Fruit fly (Drosophila melanogaster) whole organism, wandering third instar larva: ENCODE measurements around the gene CG8852.

Source experiments
- Abd-B ChIP-seq: fragments of >200 bp; optimal IDR thresholded peaks from 2 replicates; lab custom pipeline; 2017; ENCODE audit warnings: missing biosample characterization, missing genetic modification characterization
- CG32264 ChIP-seq: fragments of 200-800 bp; sonication (Bioruptor generic); optimal IDR thresholded peaks from 2 replicates; lab custom pipeline; 2016; ENCODE audit warnings: missing biosample characterization, missing genetic modification characterization
- CG9705 ChIP-seq: fragments of 200-800 bp; sonication (Bioruptor generic); optimal IDR thresholded peaks from 2 replicates; lab custom pipeline; 2018; ENCODE audit warnings: missing biosample characterization, mild to moderate bottlenecking, missing genetic modification characterization
- CrebA ChIP-seq: fragments of 200-800 bp; sonication (Bioruptor generic); optimal IDR thresholded peaks from 2 replicates; lab custom pipeline; 2016; ENCODE audit warnings: missing biosample characterization, mild to moderate bottlenecking, missing genetic modification characterization, borderline replicate concordance
- Dfd ChIP-seq: fragments of >200 bp; optimal IDR thresholded peaks from 2 replicates; lab custom pipeline; 2017; ENCODE audit warnings: missing biosample characterization, missing genetic modification characterization
- Dif ChIP-seq: fragments of 200-275, 200-300 bp; sonication (Bioruptor generic); optimal IDR thresholded peaks from 2 replicates; lab custom pipeline; 2018; ENCODE audit warnings: missing biosample characterization, missing genetic modification characterization; ENCODE audit not compliant: partially characterized antibody
- GATAd ChIP-seq: sonication (Bioruptor generic); optimal IDR thresholded peaks from 2 replicates; lab custom pipeline; 2016; ENCODE audit warnings: missing biosample characterization, missing genetic modification characterization
- HLH106 ChIP-seq: fragments of 200-800 bp; optimal IDR thresholded peaks from 3 replicates; lab custom pipeline; 2019; ENCODE audit warnings: missing biosample characterization, mild to moderate bottlenecking, missing genetic modification characterization, moderate library complexity
- Hnf4 ChIP-seq: fragments of 200-800 bp; sonication (Bioruptor generic); optimal IDR thresholded peaks from 2 replicates; lab custom pipeline; 2016; ENCODE audit warnings: missing biosample characterization, mild to moderate bottlenecking, missing genetic modification characterization
- Hr78 ChIP-seq: fragments of >200 bp; optimal IDR thresholded peaks from 2 replicates; lab custom pipeline; 2017; ENCODE audit warnings: missing biosample characterization, missing genetic modification characterization
- Hr83 ChIP-seq: fragments of 200-300 bp; sonication (Bioruptor generic); optimal IDR thresholded peaks from 2 replicates; lab custom pipeline; 2016; ENCODE audit warnings: missing biosample characterization, mild to moderate bottlenecking, missing genetic modification characterization, moderate library complexity; ENCODE audit not compliant: poor library complexity, severe bottlenecking
- Jra ChIP-seq: sonication (Bioruptor generic); optimal IDR thresholded peaks from 2 replicates; lab custom pipeline; 2016; ENCODE audit warnings: missing biosample characterization, missing genetic modification characterization
- Mio ChIP-seq: sonication (Bioruptor generic); optimal IDR thresholded peaks from 2 replicates; lab custom pipeline; 2016; ENCODE audit warnings: missing biosample characterization, missing genetic modification characterization
- Myc ChIP-seq: fragments of >200 bp; optimal IDR thresholded peaks from 2 replicates; lab custom pipeline; 2017
- N ChIP-seq: fragments of >200 bp; optimal IDR thresholded peaks from 2 replicates; lab custom pipeline; 2018; ENCODE audit warnings: missing biosample characterization, missing external identifiers, missing genetic modification characterization
- OdsH ChIP-seq: fragments of 200-800 bp; sonication (Bioruptor generic); optimal IDR thresholded peaks from 2 replicates; lab custom pipeline; 2016; ENCODE audit warnings: missing biosample characterization, mild to moderate bottlenecking, missing genetic modification characterization
- Rel ChIP-seq, 2 experiments: fragments of 200-800 bp; sonication (Bioruptor generic) in 1 of 2; optimal IDR thresholded peaks; 2 replicates in 1 of 2; 3 replicates in 1 of 2; lab custom pipeline; 2016 to 2019; ENCODE audit warnings: mild to moderate bottlenecking in 2 of 2, missing biosample characterization in 2 of 2, missing genetic modification characterization in 2 of 2, moderate library complexity in 1 of 2
- Sp1 ChIP-seq: fragments of 200-800 bp; sonication (Bioruptor generic); optimal IDR thresholded peaks from 3 replicates; lab custom pipeline; 2019; ENCODE audit warnings: missing biosample characterization, mild to moderate bottlenecking, missing genetic modification characterization, moderate library complexity
- Vsx2 ChIP-seq: fragments of 200-300, 225-300 bp; sonication (Bioruptor generic); optimal IDR thresholded peaks from 2 replicates; lab custom pipeline; 2018; ENCODE audit warnings: missing biosample characterization, missing genetic modification characterization; ENCODE audit not compliant: partially characterized antibody
- br ChIP-seq: fragments of 200-800 bp; sonication (Bioruptor generic); optimal IDR thresholded peaks from 2 replicates; lab custom pipeline; 2016; ENCODE audit warnings: missing biosample characterization, missing genetic modification characterization
- brk ChIP-seq: fragments of 200-800 bp; sonication (Bioruptor generic); optimal IDR thresholded peaks from 2 replicates; lab custom pipeline; 2016; ENCODE audit warnings: missing biosample characterization, mild to moderate bottlenecking, missing genetic modification characterization
- dl ChIP-seq, 2 experiments: fragments of 175-275, 200-275 bp in 1 of 2; fragments of 200-275 bp in 1 of 2; sonication (Bioruptor generic); optimal IDR thresholded peaks; lab custom pipeline; 2018; ENCODE audit warnings: mild to moderate bottlenecking in 2 of 2, missing biosample characterization in 2 of 2, missing genetic modification characterization in 2 of 2, moderate library complexity in 2 of 2; ENCODE audit not compliant: partially characterized antibody in 2 of 2, insufficient read depth in 1 of 2
- dmrt93B ChIP-seq: fragments of 200-800 bp; sonication (Bioruptor generic); optimal IDR thresholded peaks from 2 replicates; lab custom pipeline; 2018; ENCODE audit warnings: missing biosample characterization, mild to moderate bottlenecking, missing genetic modification characterization
- dsf ChIP-seq: sonication (Bioruptor generic); optimal IDR thresholded peaks from 2 replicates; lab custom pipeline; 2016; ENCODE audit warnings: missing biosample characterization, missing genetic modification characterization, borderline replicate concordance
- ey ChIP-seq: fragments of 200-800 bp; sonication (Bioruptor generic); optimal IDR thresholded peaks from 2 replicates; lab custom pipeline; 2016; ENCODE audit warnings: missing biosample characterization, missing genetic modification characterization
- foxo ChIP-seq, 2 experiments: fragments of 200-800 bp; sonication (Bioruptor generic); optimal IDR thresholded peaks; 2 replicates in 1 of 2; 3 replicates in 1 of 2; lab custom pipeline; 2016 to 2017; ENCODE audit warnings: missing biosample characterization in 2 of 2, missing genetic modification characterization in 2 of 2
- fru ChIP-seq: fragments of 200-800 bp; sonication (Bioruptor generic); optimal IDR thresholded peaks from 3 replicates; lab custom pipeline; 2016; ENCODE audit warnings: missing biosample characterization, mild to moderate bottlenecking, missing genetic modification characterization
- h ChIP-seq: fragments of 200-800 bp; sonication (Bioruptor generic); optimal IDR thresholded peaks from 3 replicates; lab custom pipeline; 2016; ENCODE audit warnings: missing biosample characterization, mild to moderate bottlenecking, missing genetic modification characterization
- jim ChIP-seq: fragments of 175-275, 200-325 bp; sonication (Bioruptor generic); optimal IDR thresholded peaks from 2 replicates; lab custom pipeline; 2016; ENCODE audit warnings: missing biosample characterization, mild to moderate bottlenecking, missing genetic modification characterization
- lola ChIP-seq: fragments of >200 bp; optimal IDR thresholded peaks from 2 replicates; lab custom pipeline; 2017; ENCODE audit warnings: missing biosample characterization, missing genetic modification characterization
- pan ChIP-seq: fragments of >200 bp; optimal IDR thresholded peaks from 2 replicates; lab custom pipeline; 2017
- psq ChIP-seq: fragments of 200-800 bp; sonication (Bioruptor generic); optimal IDR thresholded peaks from 3 replicates; lab custom pipeline; 2017; ENCODE audit warnings: missing biosample characterization, mild to moderate bottlenecking, missing genetic modification characterization, moderate library complexity
- rgr ChIP-seq: fragments of 200-800 bp; sonication (Bioruptor generic); optimal IDR thresholded peaks from 3 replicates; lab custom pipeline; 2016; ENCODE audit warnings: missing biosample characterization, mild to moderate bottlenecking, missing genetic modification characterization
- sage ChIP-seq: fragments of 200-800 bp; sonication (Bioruptor generic); optimal IDR thresholded peaks from 2 replicates; lab custom pipeline; 2016; ENCODE audit warnings: missing biosample characterization, mild to moderate bottlenecking, missing genetic modification characterization
- sv ChIP-seq: fragments of 200-800 bp; sonication (Bioruptor generic); optimal IDR thresholded peaks from 3 replicates; lab custom pipeline; 2016; ENCODE audit warnings: missing biosample characterization, missing genetic modification characterization
- tai ChIP-seq: sonication (Bioruptor generic); optimal IDR thresholded peaks from 2 replicates; lab custom pipeline; 2016; ENCODE audit warnings: missing biosample characterization, missing genetic modification characterization
- usp ChIP-seq: fragments of >200 bp; optimal IDR thresholded peaks from 2 replicates; lab custom pipeline; 2017; ENCODE audit warnings: missing biosample characterization, missing genetic modification characterization
- woc ChIP-seq: sonication (Bioruptor generic); optimal IDR thresholded peaks from 2 replicates; lab custom pipeline; 2016; ENCODE audit warnings: missing biosample characterization, mild to moderate bottlenecking, missing genetic modification characterization

The CG8852 gene

DNA sequence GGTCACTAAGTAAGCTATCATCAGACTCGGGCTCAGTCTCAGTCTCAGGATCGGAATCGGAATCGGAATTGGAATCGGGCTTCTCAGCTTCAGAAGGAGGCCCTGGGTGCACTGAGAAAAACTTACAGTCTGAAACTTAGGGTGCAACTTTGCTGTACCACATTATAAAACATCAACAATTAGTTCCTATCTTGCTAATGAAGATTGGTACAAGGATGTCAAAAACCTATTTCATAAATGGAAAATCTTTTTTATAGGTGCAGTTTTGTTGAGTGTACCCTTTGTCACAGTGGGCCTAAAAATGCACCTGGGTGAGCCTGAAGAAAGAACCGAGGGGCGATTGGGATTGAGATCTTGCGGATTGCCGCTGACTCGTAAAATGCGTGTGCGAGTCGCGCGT, 27.8 kb downstream of the CG8852 start:
- TF ChIP-seq Abd-B: no peak
- TF ChIP-seq foxo (GFP tag; optimal IDR thresholded peaks at IDR 0.05; lab: Kevin White, UChicago): peak in 1 of 2 experiments; percentile 51
- no peak for TF ChIP-seq Dfd (GFP tag; lab: Kevin White, UChicago)
- TF ChIP-seq sage: no peak
- peak; percentile 71 for TF ChIP-seq br (GFP tag; lab: Kevin White, UChicago)
- no peak for TF ChIP-seq dl (GFP tag; optimal IDR thresholded peaks at IDR 0.05; lab: Kevin White, UChicago; ENCODE audit: insufficient read depth in 1 of 2, partially characterized antibody in 2 of 2)
- TF ChIP-seq OdsH (GFP tag; lab: Kevin White, UChicago): peak; percentile 63
- TF ChIP-seq woc (GFP tag; lab: Kevin White, UChicago): peak; percentile 18
- TF ChIP-seq CG9705 (GFP tag; lab: Kevin White, UChicago): no peak
- no peak for TF ChIP-seq CrebA (GFP tag; lab: Kevin White, UChicago)
- TF ChIP-seq rgr (GFP tag; lab: Kevin White, UChicago): peak; percentile 50
- TF ChIP-seq Myc: no peak
- TF ChIP-seq N: no peak
- no peak for TF ChIP-seq dsf (GFP tag; lab: Kevin White, UChicago)
- TF ChIP-seq dmrt93B: peak; percentile 26
- TF ChIP-seq jim (GFP tag; lab: Kevin White, UChicago): no peak
- TF ChIP-seq pan (lab: Kevin White, UChicago): no peak
- no peak for TF ChIP-seq CG32264 (GFP tag; lab: Kevin White, UChicago)
- no peak for TF ChIP-seq Vsx2
- TF ChIP-seq psq (GFP tag; lab: Kevin White, UChicago): peak; percentile 26
- TF ChIP-seq usp: no peak
- TF ChIP-seq sv (GFP tag; lab: Kevin White, UChicago): no peak
- no peak for TF ChIP-seq Rel (GFP tag; optimal IDR thresholded peaks at IDR 0.05; lab: Kevin White, UChicago)
- no peak for TF ChIP-seq Rel (tag; optimal IDR thresholded peaks at IDR 0.05; lab: Kevin White, UChicago)
- TF ChIP-seq GATAd (GFP tag; lab: Kevin White, UChicago): no peak
- no peak for TF ChIP-seq Hr78 (GFP tag; lab: Kevin White, UChicago)
- TF ChIP-seq Dif (GFP tag; lab: Kevin White, UChicago): no peak
- TF ChIP-seq Mio (GFP tag; lab: Kevin White, UChicago): no peak
- TF ChIP-seq Hnf4: peak; percentile 69
- no peak for TF ChIP-seq lola (GFP tag; lab: Kevin White, UChicago)
- peak; percentile 64 for TF ChIP-seq h (GFP tag; lab: Kevin White, UChicago)
- TF ChIP-seq Jra (GFP tag; lab: Kevin White, UChicago): peak; percentile 51
- peak; percentile 64 for TF ChIP-seq fru (GFP tag; lab: Kevin White, UChicago)
- TF ChIP-seq ey (GFP tag; lab: Kevin White, UChicago): peak; percentile 54
- TF ChIP-seq Sp1: peak; percentile 74
- TF ChIP-seq brk: no peak
- TF ChIP-seq tai (GFP tag; lab: Kevin White, UChicago): no peak
- peak; percentile 71 for TF ChIP-seq HLH106 (tag; lab: Kevin White, UChicago)
- TF ChIP-seq Hr83 (GFP tag; lab: Kevin White, UChicago): no peak

dm6 chr2L:3553902-3554301, 29.0 kb downstream of the CG8852 start:
- TF ChIP-seq sage (no peak), brk (no peak), dsf (GFP tag; lab: Kevin White, UChicago) (no peak), Hnf4 (peak; percentile 59), br (GFP tag; lab: Kevin White, UChicago) (peak; percentile 68), ey (GFP tag; lab: Kevin White, UChicago) (peak; percentile 66), CG32264 (GFP tag; lab: Kevin White, UChicago) (peak; percentile 32), pan (lab: Kevin White, UChicago) (no peak), OdsH (GFP tag; lab: Kevin White, UChicago) (peak; percentile 60), dl (GFP tag; optimal IDR thresholded peaks at IDR 0.05; lab: Kevin White, UChicago; ENCODE audit: insufficient read depth in 1 of 2, partially characterized antibody in 2 of 2) (no peak), woc (GFP tag; lab: Kevin White, UChicago) (peak; percentile 30), CrebA (GFP tag; lab: Kevin White, UChicago) (no peak), rgr (GFP tag; lab: Kevin White, UChicago) (peak; percentile 61), HLH106 (tag; lab: Kevin White, UChicago) (peak; percentile 76), Hr78 (GFP tag; lab: Kevin White, UChicago) (no peak), Mio (GFP tag; lab: Kevin White, UChicago) (no peak), Rel (GFP tag; optimal IDR thresholded peaks at IDR 0.05; lab: Kevin White, UChicago) (no peak), Rel (tag; optimal IDR thresholded peaks at IDR 0.05; lab: Kevin White, UChicago) (peak; percentile 31), Sp1 (peak; percentile 58), Dfd (GFP tag; lab: Kevin White, UChicago) (no peak), Dif (GFP tag; lab: Kevin White, UChicago) (no peak), Vsx2 (no peak), jim (GFP tag; lab: Kevin White, UChicago) (no peak), h (GFP tag; lab: Kevin White, UChicago) (peak; percentile 72), GATAd (GFP tag; lab: Kevin White, UChicago) (no peak), sv (GFP tag; lab: Kevin White, UChicago) (no peak), Myc (no peak), fru (GFP tag; lab: Kevin White, UChicago) (peak; percentile 64), Hr83 (GFP tag; lab: Kevin White, UChicago) (no peak), tai (GFP tag; lab: Kevin White, UChicago) (no peak), foxo (GFP tag; optimal IDR thresholded peaks at IDR 0.05; lab: Kevin White, UChicago) (peak in 1 of 2 experiments; percentile 64), N (no peak), Jra (GFP tag; lab: Kevin White, UChicago) (no peak), usp (no peak), Abd-B (no peak), CG9705 (GFP tag; lab: Kevin White, UChicago) (peak; percentile 26), dmrt93B (peak; percentile 62), lola (GFP tag; lab: Kevin White, UChicago) (no peak), psq (GFP tag; lab: Kevin White, UChicago) (peak; percentile 33)
